Fruit fly (Drosophila melanogaster): ENCODE data around the gene CG10559.
A peak's percentile ranks its signal among the peaks of the same experiment; 100 is the strongest.

CG10559 gene

dm6 chr3R:25316016-25316415, at the start of gene CG10559:
CG10559 (minus strand) TSS chr3R:25316116.
- TF ChIP-seq D (optimal IDR thresholded peaks at IDR 0.05) (no peak), D (GFP tag; optimal IDR thresholded peaks at IDR 0.05) (no peak), CG17802 (tag; optimal IDR thresholded peaks at IDR 0.05) (no peak), PHDP (tag; optimal IDR thresholded peaks at IDR 0.05) (peak; percentile 1), CG3163 (GFP tag; optimal IDR thresholded peaks at IDR 0.05) (peak; percentile 44), CG8290 (GFP tag; optimal IDR thresholded peaks at IDR 0.05) (no peak), CG8290 (tag; optimal IDR thresholded peaks at IDR 0.05) (peak in 1 of 2 experiments; percentile 13), CG7987 (GFP tag; optimal IDR thresholded peaks at IDR 0.05) (no peak), slbo (GFP tag; IDR thresholded peaks at IDR 0.05) (no peak), chinmo (GFP tag; IDR thresholded peaks at IDR 0.05; ENCODE audit: partially characterized antibody) (0 out of 4 replicates have a peak, but pooled peaks have one; percentile 24), CG11695 (GFP tag; IDR thresholded peaks at IDR 0.05) (no peak), nom (GFP tag; optimal IDR thresholded peaks at IDR 0.05) (no peak), sens (GFP tag) (peak; percentile 18), ewg (GFP tag; optimal IDR thresholded peaks at IDR 0.05) (no peak), CG6683 (GFP tag; optimal IDR thresholded peaks at IDR 0.05) (no peak), Trl (optimal IDR thresholded peaks at IDR 0.05) (peak in 1 of 2 experiments; percentile 18), Trl (GFP tag; optimal IDR thresholded peaks at IDR 0.05) (no peak), Dfd (GFP tag; optimal IDR thresholded peaks at IDR 0.05) (no peak), Med (GFP tag) (peak; percentile 42), CG7928 (GFP tag; optimal IDR thresholded peaks at IDR 0.05) (no peak)

- TF ChIP-seq emc (GFP tag; optimal IDR thresholded peaks at IDR 0.05) (no peak), CG11504 (tag; optimal IDR thresholded peaks at IDR 0.05) (no peak), CG12769 (tag; optimal IDR thresholded peaks at IDR 0.05) (no peak), kni (GFP tag; optimal IDR thresholded peaks at IDR 0.05) (no peak), sr (GFP tag; IDR thresholded peaks at IDR 0.05) (no peak), Hand (GFP tag; optimal IDR thresholded peaks at IDR 0.05) (no peak), CG4404 (GFP tag; IDR thresholded peaks at IDR 0.05) (no peak), pros (GFP tag; optimal IDR thresholded peaks at IDR 0.05) (no peak), sc (optimal IDR thresholded peaks at IDR 0.05) (no peak), sc (GFP tag; optimal IDR thresholded peaks at IDR 0.05) (no peak), CG11696 (GFP tag; IDR thresholded peaks at IDR 0.05) (no peak), CG4707 (GFP tag; optimal IDR thresholded peaks at IDR 0.05) (no peak), CG9609 (GFP tag; optimal IDR thresholded peaks at IDR 0.05) (no peak), CG31441 (GFP tag; IDR thresholded peaks at IDR 0.05) (no peak)
Measured at dm6 chr3R:25357985-25358384, 42.1 kb upstream of the CG10559 start, which contains the start of gene ND-49L. ND-49L (plus strand) TSS chr3R:25358285.

- TF ChIP-seq CTCF (GFP tag; optimal IDR thresholded peaks at IDR 0.05) (no peak), vnd (GFP tag; IDR thresholded peaks at IDR 0.05; ENCODE audit: partially characterized antibody) (peak; percentile 19; the same call in 1 of the 3 replicates), exex (tag; optimal IDR thresholded peaks at IDR 0.05) (peak; percentile 72), sug (tag; optimal IDR thresholded peaks at IDR 0.05) (peak; percentile 89)
Measured at dm6 chr3R:25346899-25347298, 31.0 kb upstream of the CG10559 start, which contains the start of gene tobi. tobi (minus strand) TSS chr3R:25346921.

- TF ChIP-seq CG14014 (GFP tag; IDR thresholded peaks at IDR 0.05) (no peak), croc (GFP tag; conservative IDR thresholded peaks at IDR 0.05) (no peak), HmgZ (tag; optimal IDR thresholded peaks at IDR 0.05) (no peak), gsb (GFP tag; IDR thresholded peaks at IDR 0.05) (no peak), CG30020 (tag; optimal IDR thresholded peaks at IDR 0.05) (no peak), Antp (GFP tag; optimal IDR thresholded peaks at IDR 0.05) (no peak), usp (GFP tag; optimal IDR thresholded peaks at IDR 0.05) (no peak), crol (GFP tag; IDR thresholded peaks at IDR 0.05) (no peak), tio (GFP tag; optimal IDR thresholded peaks at IDR 0.05) (no peak), CG10321 (GFP tag; IDR thresholded peaks at IDR 0.05) (no peak), grau (tag; optimal IDR thresholded peaks at IDR 0.05) (no peak), CG17829 (tag; optimal IDR thresholded peaks at IDR 0.05) (no peak), CG2120 (GFP tag; optimal IDR thresholded peaks at IDR 0.05) (no peak), bowl (GFP tag; IDR thresholded peaks at IDR 0.05) (no peak)
Measured at dm6 chr3R:25339952-25340351, 24.0 kb upstream of the CG10559 start, which contains the start of gene rha. rha (plus strand) TSS chr3R:25340252.

All from whole organism, embryonic.